Fruit fly (Drosophila melanogaster): ENCODE data around the gene CG31198.

Gene CG31198

dm6 chr3R:21753974-21754373 lies at the start of gene CG31198:
Gene CG31198 (plus strand): TSS chr3R:21754324.
- TF ChIP-seq CG15710 (tag; optimal IDR thresholded peaks at IDR 0.05) (no peak), CG12605 (GFP tag; IDR thresholded peaks at IDR 0.05) (no peak), rn (GFP tag; IDR thresholded peaks at IDR 0.05) (no peak), CG13204 (GFP tag; optimal IDR thresholded peaks at IDR 0.05) (no peak), Ets98B (GFP tag; IDR thresholded peaks at IDR 0.05) (no peak), D1 (tag; optimal IDR thresholded peaks at IDR 0.05) (no peak), fd96Ca (GFP tag; IDR thresholded peaks at IDR 0.05) (no peak), CG17806 (tag; optimal IDR thresholded peaks at IDR 0.05) (no peak)

dm6 chr3R:21704439-21704838 lies 49.7 kb upstream of the CG31198 start:
- TF ChIP-seq CG8159 (tag; optimal IDR thresholded peaks at IDR 0.05) (no peak), Pif1A (GFP tag; optimal IDR thresholded peaks at IDR 0.05) (peak; percentile 64), CG17806 (tag; optimal IDR thresholded peaks at IDR 0.05) (no peak), CG9948 (tag; optimal IDR thresholded peaks at IDR 0.05) (no peak), Pif1B (GFP tag; optimal IDR thresholded peaks at IDR 0.05) (peak; percentile 49), gl (tag; optimal IDR thresholded peaks at IDR 0.05) (no peak), CG32121 (GFP tag; IDR thresholded peaks at IDR 0.05) (0 out of 2 replicates have a peak, but pooled peaks have one; percentile 17), CG15710 (tag; optimal IDR thresholded peaks at IDR 0.05) (no peak), CG12605 (GFP tag; IDR thresholded peaks at IDR 0.05) (peak; percentile 60; the same call in 1 of the 2 replicates), CG8301 (tag; optimal IDR thresholded peaks at IDR 0.05) (no peak), fd96Ca (GFP tag; IDR thresholded peaks at IDR 0.05) (no peak), CG14655 (GFP tag; optimal IDR thresholded peaks at IDR 0.05) (peak; percentile 14), Ets98B (GFP tag; IDR thresholded peaks at IDR 0.05) (peak; percentile 58), EcR (GFP tag; optimal IDR thresholded peaks at IDR 0.05) (no peak), CG4496 (GFP tag; IDR thresholded peaks at IDR 0.05) (peak; percentile 65; the same call in 1 of the 3 replicates), Snoo (tag; optimal IDR thresholded peaks at IDR 0.05) (peak; percentile 67), CG10348 (GFP tag; IDR thresholded peaks at IDR 0.05) (no peak), D1 (tag; optimal IDR thresholded peaks at IDR 0.05) (no peak), CG34367 (tag; optimal IDR thresholded peaks at IDR 0.05) (no peak), rn (GFP tag; IDR thresholded peaks at IDR 0.05) (no peak), CG13204 (GFP tag; optimal IDR thresholded peaks at IDR 0.05) (no peak)

- no peak for TF ChIP-seq CG13204 (GFP tag; optimal IDR thresholded peaks at IDR 0.05)
- peak; percentile 11; the same call in 1 of the 2 replicates for TF ChIP-seq CG12605 (GFP tag; IDR thresholded peaks at IDR 0.05)
These were observed 34.6 kb upstream of the CG31198 start, which contains the start of gene CG31176 for dm6 chr3R:21719420-21719933. Gene CG31176 (minus strand): TSS chr3R:21719660.

dm6 chr3R:21719934-21720431 lies 34.1 kb upstream of the CG31198 start:
- TF ChIP-seq CG4496 (GFP tag; IDR thresholded peaks at IDR 0.05) (peak; percentile 85), CG8301 (tag; optimal IDR thresholded peaks at IDR 0.05) (peak; percentile 83), CG9948 (tag; optimal IDR thresholded peaks at IDR 0.05) (peak; percentile 79), CG8159 (tag; optimal IDR thresholded peaks at IDR 0.05) (peak; percentile 79), Pif1A (GFP tag; optimal IDR thresholded peaks at IDR 0.05) (peak; percentile 79), CG34367 (tag; optimal IDR thresholded peaks at IDR 0.05) (peak; percentile 63), CG12605 (GFP tag; IDR thresholded peaks at IDR 0.05) (peak; percentile 43; the same call in 1 of the 2 replicates), CG17806 (tag; optimal IDR thresholded peaks at IDR 0.05) (peak; percentile 75), CG32121 (GFP tag; IDR thresholded peaks at IDR 0.05) (peak; percentile 82), Snoo (tag; optimal IDR thresholded peaks at IDR 0.05) (peak; percentile 81), CG10348 (GFP tag; IDR thresholded peaks at IDR 0.05) (no peak), D1 (tag; optimal IDR thresholded peaks at IDR 0.05) (peak; percentile 67), CG15710 (tag; optimal IDR thresholded peaks at IDR 0.05) (peak; percentile 75), fd96Ca (GFP tag; IDR thresholded peaks at IDR 0.05) (no peak), rn (GFP tag; IDR thresholded peaks at IDR 0.05) (peak; percentile 67), Ets98B (GFP tag; IDR thresholded peaks at IDR 0.05) (peak; percentile 77), Pif1B (GFP tag; optimal IDR thresholded peaks at IDR 0.05) (peak; percentile 64), EcR (GFP tag; optimal IDR thresholded peaks at IDR 0.05) (no peak), CG14655 (GFP tag; optimal IDR thresholded peaks at IDR 0.05) (peak; percentile 85), gl (tag; optimal IDR thresholded peaks at IDR 0.05) (peak; percentile 47), CG13204 (GFP tag; optimal IDR thresholded peaks at IDR 0.05) (peak; percentile 26)

- TF ChIP-seq CG14655 (GFP tag; optimal IDR thresholded peaks at IDR 0.05) (peak; percentile 58), CG12605 (GFP tag; IDR thresholded peaks at IDR 0.05) (no peak), CG8159 (tag; optimal IDR thresholded peaks at IDR 0.05) (peak; percentile 57), CG8301 (tag; optimal IDR thresholded peaks at IDR 0.05) (peak; percentile 37), CG4496 (GFP tag; IDR thresholded peaks at IDR 0.05) (0 out of 3 replicates have a peak, but pooled peaks have one; percentile 20), CG13204 (GFP tag; optimal IDR thresholded peaks at IDR 0.05) (no peak), CG15710 (tag; optimal IDR thresholded peaks at IDR 0.05) (peak; percentile 17)
These were observed 31.7 kb upstream of the CG31198 start for dm6 chr3R:21722457-21722856.

dm6 chr3R:21726593-21726992 lies 27.5 kb upstream of the CG31198 start:
- TF ChIP-seq CG12605 (GFP tag; IDR thresholded peaks at IDR 0.05) (no peak), CG32121 (GFP tag; IDR thresholded peaks at IDR 0.05) (no peak), CG10348 (GFP tag; IDR thresholded peaks at IDR 0.05) (no peak), D1 (tag; optimal IDR thresholded peaks at IDR 0.05) (no peak), Snoo (tag; optimal IDR thresholded peaks at IDR 0.05) (no peak), CG4496 (GFP tag; IDR thresholded peaks at IDR 0.05) (0 out of 3 replicates have a peak, but pooled peaks have one; percentile 22), CG8159 (tag; optimal IDR thresholded peaks at IDR 0.05) (no peak), Pif1B (GFP tag; optimal IDR thresholded peaks at IDR 0.05) (no peak), gl (tag; optimal IDR thresholded peaks at IDR 0.05) (no peak), Pif1A (GFP tag; optimal IDR thresholded peaks at IDR 0.05) (no peak), EcR (GFP tag; optimal IDR thresholded peaks at IDR 0.05) (peak; percentile 60), CG17806 (tag; optimal IDR thresholded peaks at IDR 0.05) (no peak), CG15710 (tag; optimal IDR thresholded peaks at IDR 0.05) (no peak), rn (GFP tag; IDR thresholded peaks at IDR 0.05) (no peak)
